Worm (Caenorhabditis elegans) whole organism, late embryonic: ENCODE measurements around the gene csn-4.

Source experiments
- F13H6.1 ChIP-seq: sonication (generic microtip); optimal IDR thresholded peaks from 2 replicates; lab custom pipeline; 2016; ENCODE audit warnings: missing genetic modification characterization, missing compliant biosample characterization
- K02D7.2 ChIP-seq: sonication (generic microtip); optimal IDR thresholded peaks from 2 replicates; lab custom pipeline; 2017; ENCODE audit warnings: mild to moderate bottlenecking, missing genetic modification characterization, missing compliant biosample characterization
- T23F11.4 ChIP-seq: fragments of 200-800 bp; sonication (Bioruptor generic); optimal IDR thresholded peaks from 2 replicates; lab custom pipeline; 2018; ENCODE audit warnings: mild to moderate bottlenecking, missing genetic modification characterization, missing compliant biosample characterization
- ceh-14 ChIP-seq: sonication (generic microtip); optimal IDR thresholded peaks from 2 replicates; lab custom pipeline; 2016; ENCODE audit warnings: missing genotype, missing genetic modification characterization, missing compliant biosample characterization
- ceh-18 ChIP-seq: sonication (generic microtip); optimal IDR thresholded peaks from 2 replicates; lab custom pipeline; 2016; ENCODE audit warnings: missing genetic modification characterization, missing compliant biosample characterization
- ceh-19 ChIP-seq: fragments of 200-800 bp; sonication (Bioruptor generic); optimal IDR thresholded peaks from 2 replicates; lab custom pipeline; 2018; ENCODE audit warnings: mild to moderate bottlenecking, missing genetic modification characterization, missing compliant biosample characterization
- ceh-2 ChIP-seq: sonication (generic microtip); optimal IDR thresholded peaks from 2 replicates; lab custom pipeline; 2016; ENCODE audit warnings: missing genotype, missing genetic modification characterization, missing compliant biosample characterization
- ceh-30 ChIP-seq: fragments of 150-350 bp; optimal IDR thresholded peaks from 2 replicates; lab custom pipeline; 2014; ENCODE audit warnings: missing biosample characterization, missing genetic modification characterization
- ceh-31 ChIP-seq: sonication (generic microtip); optimal IDR thresholded peaks from 2 replicates; lab custom pipeline; 2016; ENCODE audit warnings: missing genetic modification characterization, missing compliant biosample characterization
- ceh-45 ChIP-seq: fragments of 200-800 bp; sonication (Bioruptor generic); IDR thresholded peaks from 2 replicates; pipeline ENCODE4 v1.3.6; 2022; ENCODE audit warnings: missing genetic modification reagents, missing genetic modification characterization, missing compliant biosample characterization
- ceh-48 ChIP-seq: sonication (generic microtip); optimal IDR thresholded peaks from 2 replicates; lab custom pipeline; 2016; ENCODE audit warnings: missing genetic modification characterization, inconsistent platforms, missing compliant biosample characterization
- ceh-9 ChIP-seq: sonication (generic microtip); optimal IDR thresholded peaks from 2 replicates; lab custom pipeline; 2016; ENCODE audit warnings: mild to moderate bottlenecking, missing genetic modification characterization, inconsistent platforms, missing compliant biosample characterization
- dmd-4 ChIP-seq: sonication (generic microtip); optimal IDR thresholded peaks from 2 replicates; lab custom pipeline; 2016; ENCODE audit warnings: borderline replicate concordance, missing genetic modification characterization, missing compliant biosample characterization
- elt-2 ChIP-seq: sonication (generic microtip); optimal IDR thresholded peaks from 2 replicates; lab custom pipeline; 2016; ENCODE audit warnings: missing genetic modification reagents, missing genetic modification characterization, missing compliant biosample characterization
- fax-1 ChIP-seq: sonication (generic microtip); optimal IDR thresholded peaks from 2 replicates; lab custom pipeline; 2016; ENCODE audit warnings: missing genotype, missing genetic modification characterization, missing compliant biosample characterization
- fkh-6 ChIP-seq: sonication (generic microtip); optimal IDR thresholded peaks from 2 replicates; lab custom pipeline; 2016; ENCODE audit warnings: missing genetic modification characterization, missing compliant biosample characterization
- hlh-30 ChIP-seq: sonication (generic microtip); optimal IDR thresholded peaks from 2 replicates; lab custom pipeline; 2017; ENCODE audit warnings: antibody characterized with exemption, missing genetic modification characterization, missing compliant biosample characterization; ENCODE audit not compliant: insufficient read depth
- hlh-6 ChIP-seq: sonication (generic microtip); optimal IDR thresholded peaks from 2 replicates; lab custom pipeline; 2016; ENCODE audit warnings: missing genotype, missing genetic modification characterization, missing compliant biosample characterization
- lin-11 ChIP-seq: fragments of 200-800 bp; sonication (Bioruptor generic); optimal IDR thresholded peaks from 2 replicates; lab custom pipeline; 2018; ENCODE audit warnings: mild to moderate bottlenecking, missing genetic modification characterization, missing compliant biosample characterization
- madf-2 ChIP-seq: sonication (generic microtip); optimal IDR thresholded peaks from 2 replicates; lab custom pipeline; 2017; ENCODE audit warnings: missing genetic modification characterization, missing compliant biosample characterization
- nfya-1 ChIP-seq: sonication (generic microtip); optimal IDR thresholded peaks from 2 replicates; lab custom pipeline; 2017; ENCODE audit warnings: missing genetic modification characterization, mild to moderate bottlenecking, missing compliant biosample characterization, antibody characterized with exemption, moderate library complexity
- nhr-232 ChIP-seq: sonication (generic microtip); optimal IDR thresholded peaks from 2 replicates; lab custom pipeline; 2016; ENCODE audit warnings: missing genetic modification characterization, missing compliant biosample characterization
- npax-4 ChIP-seq: sonication (generic microtip); optimal IDR thresholded peaks from 2 replicates; lab custom pipeline; 2016; ENCODE audit warnings: missing genetic modification characterization, missing compliant biosample characterization
- odd-2 ChIP-seq: sonication (generic microtip); optimal IDR thresholded peaks from 2 replicates; lab custom pipeline; 2017; ENCODE audit warnings: antibody characterized with exemption, mild to moderate bottlenecking, missing genetic modification characterization, missing compliant biosample characterization
- pag-3 ChIP-seq: sonication (generic microtip); optimal IDR thresholded peaks from 2 replicates; lab custom pipeline; 2016; ENCODE audit warnings: missing compliant biosample characterization, missing genetic modification characterization, borderline replicate concordance
- pat-9 ChIP-seq: fragments of 200-800 bp; sonication (Bioruptor generic); optimal IDR thresholded peaks from 2 replicates; lab custom pipeline; 2018; ENCODE audit warnings: mild to moderate bottlenecking, missing genetic modification characterization, moderate library complexity, missing compliant biosample characterization
- pqm-1 ChIP-seq: sonication (generic microtip); optimal IDR thresholded peaks from 2 replicates; lab custom pipeline; 2016; ENCODE audit warnings: missing genetic modification characterization, missing compliant biosample characterization
- pros-1 ChIP-seq: fragments of 150-350 bp; optimal IDR thresholded peaks from 2 replicates; lab custom pipeline; 2014; ENCODE audit warnings: missing biosample characterization, missing genetic modification reagents, missing genetic modification characterization
- rnt-1 ChIP-seq: sonication (generic microtip); optimal IDR thresholded peaks from 2 replicates; lab custom pipeline; 2016; ENCODE audit warnings: missing genetic modification characterization, missing compliant biosample characterization
- syd-9 ChIP-seq: sonication (generic microtip); optimal IDR thresholded peaks from 2 replicates; lab custom pipeline; 2016; ENCODE audit warnings: mild to moderate bottlenecking, missing genetic modification characterization, moderate library complexity, missing compliant biosample characterization
- tbx-2 ChIP-seq: sonication (generic microtip); optimal IDR thresholded peaks from 2 replicates; lab custom pipeline; 2016; ENCODE audit warnings: missing genetic modification characterization, missing compliant biosample characterization
- ttx-3 ChIP-seq: sonication (generic microtip); optimal IDR thresholded peaks from 2 replicates; lab custom pipeline; 2016; ENCODE audit warnings: missing genetic modification reagents, missing genetic modification characterization, missing compliant biosample characterization
- unc-3 ChIP-seq, 2 experiments: fragments of 200-800 bp in 1 of 2; sonication (Bioruptor generic) in 1 of 2; sonication (generic microtip) in 1 of 2; conservative IDR thresholded peaks in 1 of 2; optimal IDR thresholded peaks in 1 of 2; 2 replicates each; pipeline versions ENCODE4 v1.3.6 to Lab custom; 2016 to 2022; ENCODE audit warnings: missing compliant biosample characterization in 2 of 2, missing genetic modification characterization in 2 of 2, missing genetic modification reagents in 1 of 2
- unc-42 ChIP-seq: sonication (generic microtip); optimal IDR thresholded peaks from 2 replicates; lab custom pipeline; 2016; ENCODE audit warnings: missing genotype, missing genetic modification characterization, missing compliant biosample characterization
- unc-86 ChIP-seq: sonication (generic microtip); optimal IDR thresholded peaks from 2 replicates; lab custom pipeline; 2016; ENCODE audit warnings: missing genetic modification characterization, missing compliant biosample characterization
- ztf-16 ChIP-seq: sonication (generic microtip); optimal IDR thresholded peaks from 2 replicates; lab custom pipeline; 2017; ENCODE audit warnings: missing genetic modification characterization, missing compliant biosample characterization

csn-4 gene

ce11 chrIV:1093870-1094564 is 7.2 kb upstream of the csn-4 start, which contains the start of the genes cct-8 and Y55F3AR.2 (continued):
- TF ChIP-seq ztf-16 (tag; lab: Kevin White, UChicago) (peak; percentile 72), fkh-6 (tag; lab: Kevin White, UChicago) (no peak), T23F11.4 (GFP tag; lab: Kevin White, UChicago) (peak; percentile 44), ceh-9 (tag; lab: Kevin White, UChicago) (no peak), hlh-6 (no peak), pqm-1 (tag; lab: Kevin White, UChicago) (no peak), rnt-1 (tag; lab: Kevin White, UChicago) (peak; percentile 67), syd-9 (tag; lab: Kevin White, UChicago) (peak; percentile 9), ceh-14 (tag; lab: Kevin White, UChicago) (peak; percentile 83), dmd-4 (tag; lab: Kevin White, UChicago) (no peak), madf-2 (tag; lab: Kevin White, UChicago) (peak; percentile 71), ceh-45 (GFP tag; lab: Robert Waterston, UW) (no peak), unc-3 (GFP tag; conservative IDR thresholded peaks at IDR 0.05; lab: Robert Waterston, UW) (peak; percentile 51; the same call in 1 of the 2 replicates), unc-3 (tag; optimal IDR thresholded peaks at IDR 0.05; lab: Kevin White, UChicago) (peak; percentile 53), ttx-3 (peak; percentile 66), K02D7.2 (tag; lab: Kevin White, UChicago) (no peak), nhr-232 (tag; lab: Kevin White, UChicago) (no peak), ceh-2 (no peak), ceh-48 (peak; percentile 31), lin-11 (peak; percentile 42), unc-42 (tag; lab: Kevin White, UChicago) (peak; percentile 80), pat-9 (tag; lab: Kevin White, UChicago) (peak; percentile 60), ceh-30 (tag; lab: Kevin White, UChicago) (no peak)

ce11 chrIV:1075484-1075883 is 11.3 kb downstream of the csn-4 start:
- TF ChIP-seq elt-2 (tag; lab: Kevin White, UChicago): peak; percentile 96
- no peak for TF ChIP-seq npax-4

ce11 chrIV:1074069-1074468 is 12.7 kb downstream of the csn-4 start:
- TF ChIP-seq unc-86 (tag; lab: Kevin White, UChicago) (no peak), odd-2 (no peak), fax-1 (tag; lab: Kevin White, UChicago) (no peak), hlh-30 (tag; lab: Kevin White, UChicago) (no peak), ceh-14 (tag; lab: Kevin White, UChicago) (no peak), nhr-232 (tag; lab: Kevin White, UChicago) (no peak), dmd-4 (tag; lab: Kevin White, UChicago) (no peak), pag-3 (tag; lab: Kevin White, UChicago) (no peak)

- TF ChIP-seq pros-1 (no peak), T23F11.4 (GFP tag; lab: Kevin White, UChicago) (no peak), ceh-19 (GFP tag; lab: Kevin White, UChicago) (no peak), nfya-1 (tag; lab: Kevin White, UChicago) (peak; percentile 34), ceh-31 (tag; lab: Kevin White, UChicago) (peak; percentile 59), unc-42 (tag; lab: Kevin White, UChicago) (peak; percentile 36), odd-2 (no peak), tbx-2 (peak; percentile 9), ceh-18 (tag; lab: Kevin White, UChicago) (peak; percentile 54), lin-11 (no peak), F13H6.1 (peak; percentile 93)
Observed at ce11 chrIV:1070383-1070782, 16.4 kb downstream of the csn-4 start.
